In genomic region chrIV:7790801-7791588, ce11 we compare ENCODE assay signal across 3 worm cellular contexts.
TF ChIP-seq lines count a peak whose summit lies in the region.

Gene rsp-6, minus strand, starts transcription at chrIV:7791229.

TF ChIP-seq in whole organism, L1 larva, 84 proteins besides CTCF, POLR2A, EP300 and RAD21 (continued from another document and continues in another):
- TF ChIP-seq efl-1 (optimal IDR thresholded peaks at IDR 0.05; lab: Kevin White, UChicago) = peak; percentile 91 to 95
- peak; percentile 92 to 99 for TF ChIP-seq efl-1 (GFP tag; optimal IDR thresholded peaks at IDR 0.05 in 1 of 2; lab: Kevin White, UChicago)
- peak; percentile 90 for TF ChIP-seq vab-15 (tag; optimal IDR thresholded peaks at IDR 0.05; lab: Kevin White, UChicago)
- no peak for TF ChIP-seq ceh-63 (GFP tag; optimal IDR thresholded peaks at IDR 0.05; lab: Kevin White, UChicago)
- TF ChIP-seq C16A3.4 (tag; optimal IDR thresholded peaks at IDR 0.05; lab: Kevin White, UChicago) = peak; percentile 94
- TF ChIP-seq elt-2 (tag; optimal IDR thresholded peaks at IDR 0.05; lab: Kevin White, UChicago) = peak; percentile 47
- TF ChIP-seq unc-86 (tag; optimal IDR thresholded peaks at IDR 0.05; lab: Kevin White, UChicago) = peak; percentile 83
- TF ChIP-seq ceh-88 (GFP tag; IDR thresholded peaks at IDR 0.05; lab: Robert Waterston, UW) = peak; percentile 65
- TF ChIP-seq alr-1 (tag; optimal IDR thresholded peaks at IDR 0.05; lab: Kevin White, UChicago; ENCODE audit: borderline replicate concordance) = no peak
- peak; percentile 84 for TF ChIP-seq swsn-7 (tag; optimal IDR thresholded peaks at IDR 0.05; lab: Kevin White, UChicago)
- TF ChIP-seq unc-98 (GFP tag; IDR thresholded peaks at IDR 0.05; lab: Robert Waterston, UW) = no peak
- peak in 1 of 2 experiments; percentile 89 for TF ChIP-seq mdl-1 (tag; optimal IDR thresholded peaks at IDR 0.05; lab: Kevin White, UChicago)
- peak; percentile 50 for TF ChIP-seq nhr-90 (tag; optimal IDR thresholded peaks at IDR 0.05; lab: Kevin White, UChicago; ENCODE audit: poor library complexity)
- TF ChIP-seq sptf-1 (tag; optimal IDR thresholded peaks at IDR 0.05; lab: Kevin White, UChicago) = no peak
- TF ChIP-seq fkh-10 (GFP tag; optimal IDR thresholded peaks at IDR 0.05; lab: Kevin White, UChicago) = peak; percentile 67
- TF ChIP-seq ets-5 (GFP tag; IDR thresholded peaks at IDR 0.05; lab: Robert Waterston, UW) = no peak
- TF ChIP-seq nhr-20 (tag; optimal IDR thresholded peaks at IDR 0.05; lab: Kevin White, UChicago) = peak; percentile 85
- peak in 2 of 6 experiments; percentile 9 to 72 for TF ChIP-seq elt-3 (tag; optimal IDR thresholded peaks at IDR 0.05; lab: Kevin White, UChicago)
- peak; percentile 37 for TF ChIP-seq irx-1 (tag; optimal IDR thresholded peaks at IDR 0.05; lab: Kevin White, UChicago)
- peak; percentile 92 for TF ChIP-seq snu-23 (GFP tag; optimal IDR thresholded peaks at IDR 0.05; lab: Kevin White, UChicago)
- TF ChIP-seq skn-1 (tag; optimal IDR thresholded peaks at IDR 0.05; lab: Kevin White, UChicago) = peak; percentile 89
- peak; percentile 83 for TF ChIP-seq isw-1 (GFP tag; IDR thresholded peaks at IDR 0.05; lab: Robert Waterston, UW)
- TF ChIP-seq aly-2 (tag; optimal IDR thresholded peaks at IDR 0.05; lab: Kevin White, UChicago) = peak; percentile 51
- peak; percentile 79 for TF ChIP-seq dsc-1 (tag; optimal IDR thresholded peaks at IDR 0.05; lab: Kevin White, UChicago)
- peak; percentile 54 for TF ChIP-seq mef-2 (tag; optimal IDR thresholded peaks at IDR 0.05; lab: Kevin White, UChicago)
- peak; percentile 84 for TF ChIP-seq mep-1 (tag; optimal IDR thresholded peaks at IDR 0.05; lab: Kevin White, UChicago)
- TF ChIP-seq aha-1 (tag; optimal IDR thresholded peaks at IDR 0.05; lab: Kevin White, UChicago) = peak; percentile 5
- no peak for TF ChIP-seq pax-3 (tag; optimal IDR thresholded peaks at IDR 0.05; lab: Kevin White, UChicago)
- no peak for TF ChIP-seq ceh-90 (tag; optimal IDR thresholded peaks at IDR 0.05; lab: Kevin White, UChicago)
- peak; percentile 89 for TF ChIP-seq lin-14 (GFP tag; optimal IDR thresholded peaks at IDR 0.05; lab: Kevin White, UChicago)
- peak; percentile 72 to 94 (median 78) for TF ChIP-seq ceh-82 (tag; optimal IDR thresholded peaks at IDR 0.05; lab: Kevin White, UChicago)
- peak; percentile 84 for TF ChIP-seq blmp-1 (tag; optimal IDR thresholded peaks at IDR 0.05; lab: Kevin White, UChicago)
- TF ChIP-seq lin-35 (GFP tag; optimal IDR thresholded peaks at IDR 0.05; lab: Kevin White, UChicago) = peak; percentile 95 to 98
- TF ChIP-seq nhr-85 (tag; lab: Kevin White, UChicago) = peak; percentile 89
- TF ChIP-seq unc-130 (tag; optimal IDR thresholded peaks at IDR 0.05; lab: Kevin White, UChicago) = peak; percentile 87
- TF ChIP-seq jun-1 (tag; optimal IDR thresholded peaks at IDR 0.05; lab: Kevin White, UChicago) = peak; percentile 71
- TF ChIP-seq ces-1 (GFP tag; optimal IDR thresholded peaks at IDR 0.05; lab: Kevin White, UChicago) = no peak
- TF ChIP-seq zip-4 (GFP tag; optimal IDR thresholded peaks at IDR 0.05; lab: Kevin White, UChicago) = peak; percentile 33
- peak; percentile 10 for TF ChIP-seq snpc-4 (tag; optimal IDR thresholded peaks at IDR 0.05; lab: Kevin White, UChicago)
- no peak for TF ChIP-seq ama-1 (optimal IDR thresholded peaks at IDR 0.05; lab: Kevin White, UChicago)
- peak; percentile 79 for TF ChIP-seq fkh-8 (tag; optimal IDR thresholded peaks at IDR 0.05; lab: Kevin White, UChicago)
- TF ChIP-seq nhr-71 (tag; optimal IDR thresholded peaks at IDR 0.05; lab: Kevin White, UChicago) = peak; percentile 92
- TF ChIP-seq efl-3 (GFP tag; optimal IDR thresholded peaks at IDR 0.05; lab: Kevin White, UChicago) = no peak
- TF ChIP-seq zag-1 (tag; optimal IDR thresholded peaks at IDR 0.05; lab: Kevin White, UChicago) = no peak

TF ChIP-seq in whole organism, L3 larva, 47 proteins besides CTCF, POLR2A, EP300 and RAD21 (continued from another document):
- TF ChIP-seq egl-27 (tag; optimal IDR thresholded peaks at IDR 0.05; lab: Kevin White, UChicago) (peak; percentile 9), sea-2 (GFP tag; optimal IDR thresholded peaks at IDR 0.05; lab: Kevin White, UChicago) (no peak), lin-39 (tag; optimal IDR thresholded peaks at IDR 0.05; lab: Kevin White, UChicago) (peak; percentile 98), nhr-43 (tag; optimal IDR thresholded peaks at IDR 0.05; lab: Kevin White, UChicago; ENCODE audit: poor library complexity, severe bottlenecking) (peak; percentile 64), zag-1 (tag; optimal IDR thresholded peaks at IDR 0.05; lab: Kevin White, UChicago) (no peak), elt-2 (tag; optimal IDR thresholded peaks at IDR 0.05; lab: Kevin White, UChicago) (peak; percentile 65), pha-4 (tag; optimal IDR thresholded peaks at IDR 0.05; lab: Kevin White, UChicago) (peak; percentile 97), ama-1 (optimal IDR thresholded peaks at IDR 0.05; lab: Kevin White, UChicago) (peak; percentile 75), unc-39 (tag; optimal IDR thresholded peaks at IDR 0.05; lab: Kevin White, UChicago) (no peak), nhr-11 (tag; optimal IDR thresholded peaks at IDR 0.05; lab: Kevin White, UChicago) (peak; percentile 28), aly-2 (tag; optimal IDR thresholded peaks at IDR 0.05; lab: Kevin White, UChicago) (no peak)
TF ChIP-seq in whole organism, L3 larva: peak in this region for 23.

TF ChIP-seq in whole organism, young adult, 124 proteins besides CTCF, POLR2A, EP300 and RAD21 (continued from another document):
- no peak for TF ChIP-seq B0261.1 (tag; optimal IDR thresholded peaks at IDR 0.05; lab: Kevin White, UChicago)
- TF ChIP-seq xnd-1 (tag; optimal IDR thresholded peaks at IDR 0.05; lab: Kevin White, UChicago) = peak; percentile 78
- TF ChIP-seq F49E8.2 (tag; optimal IDR thresholded peaks at IDR 0.05; lab: Kevin White, UChicago; ENCODE audit: insufficient read depth) = peak; percentile 83
- peak; percentile 66 for TF ChIP-seq B0336.3 (GFP tag; IDR thresholded peaks at IDR 0.05; lab: Robert Waterston, UW)
- no peak for TF ChIP-seq mes-4 (tag; optimal IDR thresholded peaks at IDR 0.05; lab: Kevin White, UChicago)
- no peak for TF ChIP-seq lag-1 (GFP tag; IDR thresholded peaks at IDR 0.05; lab: Robert Waterston, UW)
- no peak for TF ChIP-seq lir-1 (GFP tag; conservative IDR thresholded peaks at IDR 0.05; lab: Robert Waterston, UW)
- TF ChIP-seq F39B2.1 (GFP tag; IDR thresholded peaks at IDR 0.05; lab: Robert Waterston, UW) = no peak
- TF ChIP-seq zfh-2 (GFP tag; conservative IDR thresholded peaks at IDR 0.05; lab: Robert Waterston, UW) = no peak
- no peak for TF ChIP-seq somi-1 (GFP tag; optimal IDR thresholded peaks at IDR 0.05; lab: Kevin White, UChicago)
- TF ChIP-seq F57C9.4 (tag; optimal IDR thresholded peaks at IDR 0.05; lab: Kevin White, UChicago) = no peak
- no peak for TF ChIP-seq sdz-38 (tag; optimal IDR thresholded peaks at IDR 0.05; lab: Kevin White, UChicago)
- no peak for TF ChIP-seq ceh-40 (GFP tag; IDR thresholded peaks at IDR 0.05; lab: Robert Waterston, UW)
- TF ChIP-seq hsf-1 (GFP tag; IDR thresholded peaks at IDR 0.05; lab: Robert Waterston, UW) = peak; percentile 67; the same call in 1 of the 2 replicates
- no peak for TF ChIP-seq rec-8 (tag; optimal IDR thresholded peaks at IDR 0.05; lab: Kevin White, UChicago)
- TF ChIP-seq attf-5 (GFP tag; optimal IDR thresholded peaks at IDR 0.05; lab: Kevin White, UChicago) = peak; percentile 59
- TF ChIP-seq Y95B8A.8 (GFP tag; IDR thresholded peaks at IDR 0.05; lab: Robert Waterston, UW) = no peak
- no peak for TF ChIP-seq nhr-27 (tag; optimal IDR thresholded peaks at IDR 0.05; lab: Kevin White, UChicago)
- no peak for TF ChIP-seq hlh-12 (tag; optimal IDR thresholded peaks at IDR 0.05; lab: Kevin White, UChicago)
- TF ChIP-seq zim-3 (tag; optimal IDR thresholded peaks at IDR 0.05; lab: Kevin White, UChicago) = no peak
- no peak for TF ChIP-seq ets-4 (GFP tag; optimal IDR thresholded peaks at IDR 0.05; lab: Kevin White, UChicago)
- TF ChIP-seq F23B12.7 (tag; optimal IDR thresholded peaks at IDR 0.05; lab: Kevin White, UChicago; ENCODE audit: insufficient read depth) = peak; percentile 81
- peak; percentile 85 for TF ChIP-seq ekl-4 (GFP tag; IDR thresholded peaks at IDR 0.05; lab: Robert Waterston, UW)
- peak; percentile 66 for TF ChIP-seq unc-130 (GFP tag; optimal IDR thresholded peaks at IDR 0.05; lab: Kevin White, UChicago)
- no peak for TF ChIP-seq hlh-26 (GFP tag; conservative IDR thresholded peaks at IDR 0.05; lab: Robert Waterston, UW)
- peak; percentile 76 for TF ChIP-seq cebp-1 (GFP tag; IDR thresholded peaks at IDR 0.05; lab: Robert Waterston, UW)
- peak; percentile 84 for TF ChIP-seq cebp-1 (tag; optimal IDR thresholded peaks at IDR 0.05; lab: Kevin White, UChicago)
- TF ChIP-seq T07F8.4 (tag; optimal IDR thresholded peaks at IDR 0.05; lab: Kevin White, UChicago) = no peak
- peak; percentile 19 for TF ChIP-seq nhr-90 (tag; optimal IDR thresholded peaks at IDR 0.05; lab: Kevin White, UChicago)
- peak; percentile 95 for TF ChIP-seq madf-6 (GFP tag; IDR thresholded peaks at IDR 0.05; lab: Robert Waterston, UW)
- TF ChIP-seq snpc-3.4 (tag; optimal IDR thresholded peaks at IDR 0.05; lab: Kevin White, UChicago) = peak; percentile 75
- 0 out of 2 replicates have a peak, but pooled peaks have one; percentile 43 for TF ChIP-seq nhr-120 (GFP tag; IDR thresholded peaks at IDR 0.05; lab: Robert Waterston, UW)
- no peak for TF ChIP-seq ceh-79 (tag; optimal IDR thresholded peaks at IDR 0.05; lab: Kevin White, UChicago)
- no peak for TF ChIP-seq Y79H2A.3 (GFP tag; conservative IDR thresholded peaks at IDR 0.05; lab: Robert Waterston, UW)
- no peak for TF ChIP-seq C06A6.2 (GFP tag; conservative IDR thresholded peaks at IDR 0.05; lab: Robert Waterston, UW)
- no peak for TF ChIP-seq F57A8.1 (GFP tag; optimal IDR thresholded peaks at IDR 0.05; lab: Kevin White, UChicago)
- TF ChIP-seq Y67H2A.10 (GFP tag; conservative IDR thresholded peaks at IDR 0.05; lab: Robert Waterston, UW) = peak; percentile 18; the same call in 1 of the 2 replicates
- TF ChIP-seq ceh-27 (GFP tag; optimal IDR thresholded peaks at IDR 0.05; lab: Kevin White, UChicago) = peak; percentile 83
- no peak; the same call in 1 of the 2 replicates for TF ChIP-seq attf-6 (GFP tag; IDR thresholded peaks at IDR 0.05; lab: Robert Waterston, UW)
- TF ChIP-seq ztf-22 (GFP tag; optimal IDR thresholded peaks at IDR 0.05; lab: Kevin White, UChicago) = no peak
- TF ChIP-seq dox-1 (GFP tag; IDR thresholded peaks at IDR 0.05; lab: Robert Waterston, UW) = peak; percentile 84
- no peak for TF ChIP-seq egl-18 (GFP tag; IDR thresholded peaks at IDR 0.05; lab: Robert Waterston, UW)
- TF ChIP-seq ceh-100 (GFP tag; IDR thresholded peaks at IDR 0.05; lab: Robert Waterston, UW) = peak; percentile 61
- TF ChIP-seq ztf-3 (GFP tag; optimal IDR thresholded peaks at IDR 0.05; lab: Kevin White, UChicago) = no peak
- TF ChIP-seq gei-17 (GFP tag; optimal IDR thresholded peaks at IDR 0.05; lab: Kevin White, UChicago) = no peak
- peak; percentile 63 for TF ChIP-seq lin-40 (tag; optimal IDR thresholded peaks at IDR 0.05; lab: Kevin White, UChicago)
- peak; percentile 81 for TF ChIP-seq madf-8 (GFP tag; conservative IDR thresholded peaks at IDR 0.05; lab: Robert Waterston, UW)
- no peak for TF ChIP-seq repo-1 (tag; optimal IDR thresholded peaks at IDR 0.05; lab: Kevin White, UChicago)
- peak in 1 of 2 experiments; percentile 60 for TF ChIP-seq let-607 (tag; optimal IDR thresholded peaks at IDR 0.05; lab: Kevin White, UChicago)
- no peak for TF ChIP-seq Y53F4B.3 (GFP tag; IDR thresholded peaks at IDR 0.05; lab: Robert Waterston, UW)
- TF ChIP-seq ZK185.1 (tag; optimal IDR thresholded peaks at IDR 0.05; lab: Kevin White, UChicago; ENCODE audit: poor library complexity, severe bottlenecking) = peak; percentile 82
- TF ChIP-seq hmg-1.2 (GFP tag; IDR thresholded peaks at IDR 0.05; lab: Robert Waterston, UW) = peak; percentile 58; the same call in 1 of the 2 replicates
- TF ChIP-seq tbp1 (GFP tag; optimal IDR thresholded peaks at IDR 0.05; lab: Kevin White, UChicago) = peak; percentile 58
- no peak for TF ChIP-seq Y56A3A.18 (GFP tag; IDR thresholded peaks at IDR 0.05; lab: Robert Waterston, UW)
- no peak for TF ChIP-seq unc-62 (GFP tag; optimal IDR thresholded peaks at IDR 0.05; lab: Kevin White, UChicago)
- TF ChIP-seq K12H6.12 (tag; optimal IDR thresholded peaks at IDR 0.05; lab: Kevin White, UChicago) = peak; percentile 73
- peak; percentile 29; the same call in 1 of the 2 replicates for TF ChIP-seq aptf-2 (GFP tag; conservative IDR thresholded peaks at IDR 0.05; lab: Robert Waterston, UW)
- TF ChIP-seq ceh-91 (GFP tag; IDR thresholded peaks at IDR 0.05; lab: Robert Waterston, UW) = peak; percentile 90
- TF ChIP-seq nhr-179 (tag; optimal IDR thresholded peaks at IDR 0.05; lab: Kevin White, UChicago) = no peak
- no peak for TF ChIP-seq T26A5.8 (tag; optimal IDR thresholded peaks at IDR 0.05; lab: Kevin White, UChicago)
- no peak for TF ChIP-seq aptf-3 (GFP tag; IDR thresholded peaks at IDR 0.05; lab: Robert Waterston, UW)
- peak; percentile 88 for TF ChIP-seq tlf-1 (GFP tag; optimal IDR thresholded peaks at IDR 0.05; lab: Kevin White, UChicago)
- TF ChIP-seq lsy-27 (tag; optimal IDR thresholded peaks at IDR 0.05; lab: Kevin White, UChicago; ENCODE audit: borderline replicate concordance, insufficient read depth) = no peak
- TF ChIP-seq nfya-2 (GFP tag; IDR thresholded peaks at IDR 0.05; lab: Robert Waterston, UW) = no peak
- peak; percentile 64 for TF ChIP-seq egrh-3 (GFP tag; IDR thresholded peaks at IDR 0.05; lab: Robert Waterston, UW)
- TF ChIP-seq lin-26 (GFP tag; IDR thresholded peaks at IDR 0.05; lab: Robert Waterston, UW) = peak; percentile 77
- TF ChIP-seq dpl-1 (GFP tag; optimal IDR thresholded peaks at IDR 0.05; lab: Kevin White, UChicago) = peak; percentile 93
- peak; percentile 88 for TF ChIP-seq lin-54 (GFP tag; optimal IDR thresholded peaks at IDR 0.05; lab: Kevin White, UChicago)
- TF ChIP-seq tbx-9 (tag; optimal IDR thresholded peaks at IDR 0.05; lab: Kevin White, UChicago; ENCODE audit: borderline replicate concordance) = no peak
- peak; percentile 15 for TF ChIP-seq snpc-4 (GFP tag; optimal IDR thresholded peaks at IDR 0.05; lab: Kevin White, UChicago)
- peak; percentile 36 to 74 (median 62) for TF ChIP-seq snpc-4 (tag; optimal IDR thresholded peaks at IDR 0.05; lab: Kevin White, UChicago)
- no peak for TF ChIP-seq athp-1 (tag; optimal IDR thresholded peaks at IDR 0.05; lab: Kevin White, UChicago)
- no peak for TF ChIP-seq sea-2 (GFP tag; IDR thresholded peaks at IDR 0.05; lab: Robert Waterston, UW)
- peak; percentile 43; the same call in 1 of the 2 replicates for TF ChIP-seq C17E4.6 (GFP tag; IDR thresholded peaks at IDR 0.05; lab: Robert Waterston, UW)
- TF ChIP-seq sptf-2 (GFP tag; optimal IDR thresholded peaks at IDR 0.05; lab: Kevin White, UChicago) = no peak
- peak; percentile 13 for TF ChIP-seq pha-4 (tag; optimal IDR thresholded peaks at IDR 0.05; lab: Kevin White, UChicago)
- peak; percentile 43 for TF ChIP-seq him-1 (tag; optimal IDR thresholded peaks at IDR 0.05; lab: Kevin White, UChicago)
- TF ChIP-seq ceh-58 (GFP tag; IDR thresholded peaks at IDR 0.05; lab: Robert Waterston, UW) = no peak
- no peak for TF ChIP-seq dpff-1 (tag; optimal IDR thresholded peaks at IDR 0.05; lab: Kevin White, UChicago)
TF ChIP-seq in whole organism, young adult: peak in this region for 57.
